Worm (Caenorhabditis elegans) whole organism, young adult: Measurements from ENCODE around the gene tag-307.
"Not testable (repeated sequence)": the region's sequence is repeated elsewhere in the genome, so short reads cannot be mapped to it uniquely, and the experiment has no call there.

ENCODE experiments used
- F37B4.10 ChIP-seq: fragments of 200-800 bp; sonication (Bioruptor generic); IDR thresholded peaks from 2 replicates; pipeline ENCODE4 v1.3.6; 2022; ENCODE audit warnings: missing genetic modification characterization, missing compliant biosample characterization
- F49E8.2 ChIP-seq: sonication (generic microtip); optimal IDR thresholded peaks from 3 replicates; lab custom pipeline; 2017; ENCODE audit warnings: missing genetic modification characterization, mild to moderate bottlenecking, missing compliant biosample characterization, antibody characterized with exemption, moderate library complexity; ENCODE audit not compliant: insufficient read depth
- aptf-3 ChIP-seq: fragments of 200-800 bp; sonication (Bioruptor generic); IDR thresholded peaks from 2 replicates; pipeline ENCODE4 v1.3.6; 2022; ENCODE audit warnings: missing genetic modification characterization, missing compliant biosample characterization
- attf-3 ChIP-seq: fragments of 200-800 bp; sonication (Bioruptor generic); conservative IDR thresholded peaks from 2 replicates; pipeline ENCODE4 v1.3.6; 2022; ENCODE audit warnings: missing genetic modification reagents, missing genetic modification characterization, missing compliant biosample characterization
- lin-35 ChIP-seq, 3 experiments: fragments of 150-350 bp in 2 of 3; sonication (generic microtip) in 1 of 3; optimal IDR thresholded peaks; 2 replicates each; lab custom pipeline; 2014 to 2018; ENCODE audit warnings: missing biosample characterization in 3 of 3, missing genetic modification characterization in 3 of 3, missing genetic modification reagents in 3 of 3
- madf-10 ChIP-seq: sonication (generic microtip); optimal IDR thresholded peaks from 2 replicates; lab custom pipeline; 2016; ENCODE audit warnings: mild to moderate bottlenecking, missing genetic modification characterization, missing compliant biosample characterization
- mel-28 ChIP-seq: sonication (generic microtip); optimal IDR thresholded peaks from 2 replicates; lab custom pipeline; 2016; ENCODE audit warnings: borderline replicate concordance, mild to moderate bottlenecking, missing genetic modification characterization, missing compliant biosample characterization
- unc-62 ChIP-seq: fragments of 150-350 bp; optimal IDR thresholded peaks from 2 replicates; lab custom pipeline; 2014; ENCODE audit warnings: missing biosample characterization, missing genetic modification reagents, missing genetic modification characterization
- ztf-28 ChIP-seq: fragments of 200-800 bp; sonication (Bioruptor generic); IDR thresholded peaks from 2 replicates; pipeline ENCODE4 v1.3.6; 2022; ENCODE audit warnings: missing genetic modification reagents, missing genetic modification characterization, missing compliant biosample characterization

ce11 chrIII:7821130-7821529 lies 35.9 kb downstream of the tag-307 start:
- not testable (repeated sequence) for TF ChIP-seq lin-35 (GFP tag; optimal IDR thresholded peaks at IDR 0.05; lab: Kevin White, UChicago); attf-3; mel-28 (tag; lab: Kevin White, UChicago); F49E8.2 (tag; lab: Kevin White, UChicago); unc-62 (GFP tag; lab: Kevin White, UChicago); F37B4.10 (GFP tag; lab: Robert Waterston, UW); aptf-3 (GFP tag; lab: Robert Waterston, UW); madf-10 (tag; lab: Kevin White, UChicago); ztf-28
